Worm (Caenorhabditis elegans): ENCODE data around the gene clec-222.

ce11 chrV:11311013-11311472, 39.9 kb downstream of the clec-222 start, which contains the start of gene T03F7.7:
- TF ChIP-seq ztf-29 (GFP tag; IDR thresholded peaks at IDR 0.05), result no peak
- no peak for TF ChIP-seq flt-1 (GFP tag; IDR thresholded peaks at IDR 0.05)
- TF ChIP-seq ref-1 (GFP tag; conservative IDR thresholded peaks at IDR 0.05), result no peak
- no peak for TF ChIP-seq cog-1 (tag; optimal IDR thresholded peaks at IDR 0.05)
- TF ChIP-seq tab-1 (GFP tag; IDR thresholded peaks at IDR 0.05), result no peak
- no peak for TF ChIP-seq T22C8.4 (GFP tag; IDR thresholded peaks at IDR 0.05)

All from whole organism, midembryonic.